Worm (Caenorhabditis elegans) whole organism, young adult: Measurements from ENCODE around the gene Y102A5C.2.

Source experiments
- B0035.1 ChIP-seq: sonication (generic microtip); optimal IDR thresholded peaks from 2 replicates; lab custom pipeline; 2016; ENCODE audit warnings: missing genetic modification characterization, mild to moderate bottlenecking, missing compliant biosample characterization, missing genotype, missing genetic modification reagents
- B0261.1 ChIP-seq: sonication (generic microtip); optimal IDR thresholded peaks from 2 replicates; lab custom pipeline; 2016; ENCODE audit warnings: mild to moderate bottlenecking, missing genetic modification characterization, moderate library complexity, missing compliant biosample characterization
- B0336.3 ChIP-seq: fragments of 200-800 bp; sonication (Bioruptor generic); IDR thresholded peaks from 2 replicates; pipeline ENCODE4 v1.3.6; 2022; ENCODE audit warnings: missing genetic modification characterization, missing compliant biosample characterization
- C06A6.2 ChIP-seq: fragments of 200-800 bp; sonication (Bioruptor generic); conservative IDR thresholded peaks from 2 replicates; pipeline ENCODE4 v1.3.6; 2022; ENCODE audit warnings: missing genetic modification characterization, missing compliant biosample characterization
- C17E4.6 ChIP-seq: fragments of 200-800 bp; sonication (Bioruptor generic); IDR thresholded peaks from 2 replicates; pipeline ENCODE4 v1.3.6; 2022; ENCODE audit warnings: missing genetic modification reagents, missing genetic modification characterization, missing compliant biosample characterization
- F23B12.7 ChIP-seq: sonication (generic microtip); optimal IDR thresholded peaks from 2 replicates; lab custom pipeline; 2017; ENCODE audit warnings: missing genetic modification characterization, mild to moderate bottlenecking, missing compliant biosample characterization, antibody characterized with exemption, moderate library complexity; ENCODE audit not compliant: insufficient read depth
- F33H1.4 ChIP-seq: fragments of 200-800 bp; sonication (Bioruptor generic); IDR thresholded peaks from 2 replicates; pipeline ENCODE4 v1.3.6; 2022; ENCODE audit warnings: missing genetic modification reagents, missing genetic modification characterization, missing compliant biosample characterization
- F52B5.7 ChIP-seq: sonication (generic microtip); optimal IDR thresholded peaks from 2 replicates; lab custom pipeline; 2016; ENCODE audit warnings: mild to moderate bottlenecking, missing genetic modification characterization, missing compliant biosample characterization
- K11D2.4 ChIP-seq: fragments of 200-800 bp; sonication (Bioruptor generic); IDR thresholded peaks from 2 replicates; pipeline ENCODE4 v1.3.6; 2022; ENCODE audit warnings: missing genetic modification reagents, missing genetic modification characterization, missing compliant biosample characterization
- T26A5.8 ChIP-seq: sonication (generic microtip); optimal IDR thresholded peaks from 2 replicates; lab custom pipeline; 2016; ENCODE audit warnings: missing genetic modification characterization, missing compliant biosample characterization
- Y67H2A.10 ChIP-seq: fragments of 200-800 bp; sonication (Bioruptor generic); conservative IDR thresholded peaks from 2 replicates; pipeline ENCODE4 v1.3.6; 2022; ENCODE audit warnings: missing genetic modification reagents, missing genetic modification characterization, missing compliant biosample characterization
- attf-3 ChIP-seq: fragments of 200-800 bp; sonication (Bioruptor generic); conservative IDR thresholded peaks from 2 replicates; pipeline ENCODE4 v1.3.6; 2022; ENCODE audit warnings: missing genetic modification reagents, missing genetic modification characterization, missing compliant biosample characterization
- cebp-2 ChIP-seq: fragments of 200-800 bp; sonication (Bioruptor generic); IDR thresholded peaks from 2 replicates; pipeline ENCODE4 v1.3.6; 2022; ENCODE audit warnings: missing genetic modification characterization, missing compliant biosample characterization
- ceh-27 ChIP-seq: fragments of 200-800 bp; sonication (Bioruptor generic); optimal IDR thresholded peaks from 2 replicates; lab custom pipeline; 2018; ENCODE audit warnings: mild to moderate bottlenecking, missing genetic modification characterization, moderate library complexity, missing compliant biosample characterization
- die-1 ChIP-seq: sonication (generic microtip); optimal IDR thresholded peaks from 2 replicates; lab custom pipeline; 2016; ENCODE audit warnings: missing genotype, mild to moderate bottlenecking, missing genetic modification characterization, missing compliant biosample characterization
- egrh-3 ChIP-seq: fragments of 200-800 bp; sonication (Bioruptor generic); IDR thresholded peaks from 2 replicates; pipeline ENCODE4 v1.3.6; 2022; ENCODE audit warnings: missing genetic modification reagents, missing genetic modification characterization, missing compliant biosample characterization
- him-1 ChIP-seq: sonication (generic microtip); optimal IDR thresholded peaks from 2 replicates; lab custom pipeline; 2016; ENCODE audit warnings: missing genotype, missing genetic modification reagents, missing genetic modification characterization, missing compliant biosample characterization
- hlh-12 ChIP-seq: sonication (generic microtip); optimal IDR thresholded peaks from 2 replicates; lab custom pipeline; 2016; ENCODE audit warnings: missing genetic modification characterization, missing compliant biosample characterization
- hmg-20 ChIP-seq: fragments of 200-800 bp; sonication (Bioruptor generic); IDR thresholded peaks from 2 replicates; pipeline ENCODE4 v1.3.6; 2022; ENCODE audit warnings: missing genetic modification reagents, missing genetic modification characterization, missing compliant biosample characterization
- lag-1 ChIP-seq: fragments of 200-800 bp; sonication (Bioruptor generic); IDR thresholded peaks from 2 replicates; pipeline ENCODE4 v1.3.6; 2022; ENCODE audit warnings: missing genetic modification reagents, missing genetic modification characterization, missing compliant biosample characterization
- let-526 ChIP-seq: fragments of 200-800 bp; sonication (Bioruptor generic); IDR thresholded peaks from 2 replicates; pipeline ENCODE4 v1.3.6; 2022; ENCODE audit warnings: missing genetic modification reagents, missing genetic modification characterization, missing compliant biosample characterization
- madf-10 ChIP-seq: sonication (generic microtip); optimal IDR thresholded peaks from 2 replicates; lab custom pipeline; 2016; ENCODE audit warnings: mild to moderate bottlenecking, missing genetic modification characterization, missing compliant biosample characterization
- madf-6 ChIP-seq: fragments of 200-800 bp; sonication (Bioruptor generic); IDR thresholded peaks from 2 replicates; pipeline ENCODE4 v1.3.6; 2022; ENCODE audit warnings: missing genetic modification reagents, missing genetic modification characterization, missing compliant biosample characterization
- nfyb-1 ChIP-seq: fragments of 200-800 bp; sonication (Bioruptor generic); IDR thresholded peaks from 2 replicates; pipeline ENCODE4 v1.3.6; 2022; ENCODE audit warnings: missing genetic modification reagents, missing genetic modification characterization, missing compliant biosample characterization
- rec-8 ChIP-seq, 2 experiments: sonication (generic microtip); optimal IDR thresholded peaks; 2 replicates each; lab custom pipeline; 2016; ENCODE audit warnings: mild to moderate bottlenecking in 2 of 2, missing genetic modification characterization in 2 of 2, missing genetic modification reagents in 2 of 2, missing genotype in 2 of 2, missing biosample characterization in 1 of 2, missing compliant biosample characterization in 1 of 2, moderate library complexity in 1 of 2
- repo-1 ChIP-seq: sonication (generic microtip); optimal IDR thresholded peaks from 2 replicates; lab custom pipeline; 2017; ENCODE audit warnings: mild to moderate bottlenecking, missing genetic modification characterization, missing compliant biosample characterization
- snpc-3.4 ChIP-seq: sonication (generic microtip); optimal IDR thresholded peaks from 2 replicates; lab custom pipeline; 2017; ENCODE audit warnings: missing genetic modification characterization, mild to moderate bottlenecking, missing compliant biosample characterization, antibody characterized with exemption, moderate library complexity, missing genotype, missing genetic modification reagents
- somi-1 ChIP-seq: fragments of 200-800 bp; sonication (Bioruptor generic); optimal IDR thresholded peaks from 2 replicates; lab custom pipeline; 2018; ENCODE audit warnings: mild to moderate bottlenecking, missing genetic modification characterization, missing compliant biosample characterization
- xnd-1 ChIP-seq: sonication (generic microtip); optimal IDR thresholded peaks from 2 replicates; lab custom pipeline; 2016; ENCODE audit warnings: missing genotype, missing genetic modification reagents, missing genetic modification characterization, missing compliant biosample characterization
- zfh-2 ChIP-seq: fragments of 200-800 bp; sonication (Bioruptor generic); conservative IDR thresholded peaks from 2 replicates; pipeline ENCODE4 v1.3.6; 2022; ENCODE audit warnings: missing genetic modification reagents, missing genetic modification characterization, missing compliant biosample characterization
- ztf-18 ChIP-seq: sonication (generic microtip); optimal IDR thresholded peaks from 2 replicates; lab custom pipeline; 2016; ENCODE audit warnings: missing genotype, mild to moderate bottlenecking, missing genetic modification characterization, missing compliant biosample characterization
- ztf-25 ChIP-seq: fragments of 200-800 bp; sonication (Bioruptor generic); IDR thresholded peaks from 2 replicates; pipeline ENCODE4 v1.3.6; 2022; ENCODE audit warnings: missing genetic modification reagents, missing genetic modification characterization, missing compliant biosample characterization
- ztf-26 ChIP-seq: sonication (generic microtip); optimal IDR thresholded peaks from 2 replicates; lab custom pipeline; 2017; ENCODE audit warnings: missing genetic modification characterization, missing compliant biosample characterization
- ztf-28 ChIP-seq: fragments of 200-800 bp; sonication (Bioruptor generic); IDR thresholded peaks from 2 replicates; pipeline ENCODE4 v1.3.6; 2022; ENCODE audit warnings: missing genetic modification reagents, missing genetic modification characterization, missing compliant biosample characterization

Y102A5C.2 gene

ce11 chrV:16951504-16951903 lies 33.0 kb downstream of the Y102A5C.2 start, which contains the start of gene clec-238:
Gene clec-238 (plus strand): TSS chrV:16951804.
- TF ChIP-seq ztf-18 (tag; lab: Kevin White, UChicago) (no peak), rec-8 (tag; optimal IDR thresholded peaks at IDR 0.05; lab: Kevin White, UChicago) (no peak), xnd-1 (no peak)
- TF ChIP-seq, all 124 proteins: peak for 0

- TF ChIP-seq madf-10 (tag; lab: Kevin White, UChicago) (no peak), madf-6 (GFP tag; lab: Robert Waterston, UW) (no peak), T26A5.8 (no peak), Y67H2A.10 (no peak), K11D2.4 (GFP tag; lab: Robert Waterston, UW) (no peak), B0336.3 (GFP tag; lab: Robert Waterston, UW) (no peak), attf-3 (no peak), zfh-2 (GFP tag; lab: Robert Waterston, UW) (no peak), die-1 (tag; lab: Kevin White, UChicago) (no peak), B0261.1 (tag; lab: Kevin White, UChicago) (no peak), repo-1 (tag; lab: Kevin White, UChicago) (no peak), lag-1 (GFP tag; lab: Robert Waterston, UW) (no peak), ztf-28 (GFP tag; lab: Robert Waterston, UW) (no peak)
These were observed 36.2 kb downstream of the Y102A5C.2 start, which contains the start of gene srh-206 for ce11 chrV:16954766-16955165. Gene srh-206 (minus strand): TSS chrV:16954866.

- no peak for TF ChIP-seq C17E4.6 (GFP tag; lab: Robert Waterston, UW)
- no peak for TF ChIP-seq him-1
- no peak for TF ChIP-seq egrh-3 (GFP tag; lab: Robert Waterston, UW)
- no peak for TF ChIP-seq cebp-2
- no peak for TF ChIP-seq ztf-25 (GFP tag; lab: Robert Waterston, UW)
- TF ChIP-seq F33H1.4: no peak
- no peak for TF ChIP-seq hmg-20 (GFP tag; lab: Robert Waterston, UW)
- TF ChIP-seq F52B5.7 (tag; lab: Kevin White, UChicago): no peak
- TF ChIP-seq ceh-27 (GFP tag; lab: Kevin White, UChicago): no peak
- TF ChIP-seq let-526 (GFP tag; lab: Robert Waterston, UW): no peak
- TF ChIP-seq ztf-26 (tag; lab: Kevin White, UChicago): no peak
- no peak for TF ChIP-seq F23B12.7 (tag; lab: Kevin White, UChicago)
- TF ChIP-seq hlh-12 (tag; lab: Kevin White, UChicago): no peak
- TF ChIP-seq B0035.1 (tag; lab: Kevin White, UChicago): no peak
- TF ChIP-seq C06A6.2: no peak
These were observed 37.7 kb downstream of the Y102A5C.2 start, which contains the start of gene clec-239 for ce11 chrV:16956229-16956628. Gene clec-239 (plus strand): TSS chrV:16956529.

- no peak for TF ChIP-seq somi-1
- TF ChIP-seq nfyb-1 (GFP tag; lab: Robert Waterston, UW): peak; percentile 15; the same call in 1 of the 2 replicates
- no peak for TF ChIP-seq snpc-3.4 (tag; lab: Kevin White, UChicago)
These were observed 40.4 kb downstream of the Y102A5C.2 start for ce11 chrV:16958975-16959374.
